Worm (Caenorhabditis elegans): ENCODE results near the gene ZK632.4.

DNA sequence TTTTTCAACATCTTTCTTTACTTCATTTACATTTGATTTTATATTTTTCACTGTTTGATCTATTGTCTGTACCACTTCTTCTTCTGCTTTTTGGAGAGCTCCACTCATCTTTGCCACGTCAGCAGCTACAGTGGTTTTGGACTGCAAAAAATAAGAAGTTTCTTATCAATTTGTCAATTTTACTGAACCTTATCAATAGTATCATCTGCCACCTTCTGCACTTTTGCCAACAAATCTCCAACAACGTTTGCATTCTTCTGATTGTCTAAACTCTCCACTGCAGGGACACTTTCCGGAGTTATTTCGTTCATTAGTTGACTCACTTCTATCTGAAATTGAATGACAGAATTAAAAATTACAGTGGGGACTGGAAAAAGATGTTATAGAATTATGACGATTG, 20.5 kb downstream of the ZK632.4 start:
- TF ChIP-seq unc-62 (GFP tag; optimal IDR thresholded peaks at IDR 0.05) (no peak), ama-1 (optimal IDR thresholded peaks at IDR 0.05) (no peak), ceh-82 (tag; optimal IDR thresholded peaks at IDR 0.05) (no peak), egl-27 (tag; optimal IDR thresholded peaks at IDR 0.05) (no peak), blmp-1 (tag; optimal IDR thresholded peaks at IDR 0.05) (no peak), F16B12.6 (tag; optimal IDR thresholded peaks at IDR 0.05) (no peak), C04F5.9 (tag; optimal IDR thresholded peaks at IDR 0.05) (no peak), Y116A8C.19 (tag; optimal IDR thresholded peaks at IDR 0.05; ENCODE audit: borderline replicate concordance) (no peak), nhr-12 (tag; optimal IDR thresholded peaks at IDR 0.05) (no peak)

Measured in whole organism, L1 larva.